Fruit fly (Drosophila melanogaster) whole organism, embryonic: ENCODE measurements around the gene CG5103.
A peak's percentile ranks its signal among the peaks of the same experiment; 100 is the strongest.

Source experiments
- Adf1 ChIP-seq: fragments of 200-800 bp; sonication (Bioruptor generic); IDR thresholded peaks from 2 replicates; pipeline ENCODE4 v1.3.6; 2022; ENCODE audit warnings: missing biosample characterization, missing genetic modification characterization
- Blimp-1 ChIP-seq: fragments of 200-800 bp; sonication (Bioruptor generic); optimal IDR thresholded peaks from 3 replicates; lab custom pipeline; 2018; ENCODE audit warnings: missing biosample characterization, missing genetic modification characterization, mild to moderate bottlenecking, moderate library complexity, missing genetic modification reagents
- CG10979 ChIP-seq: fragments of 200-800 bp; sonication (Bioruptor generic); optimal IDR thresholded peaks from 2 replicates; lab custom pipeline; 2018; ENCODE audit warnings: missing biosample characterization, mild to moderate bottlenecking, missing genetic modification characterization, moderate library complexity
- CG13775 ChIP-seq: fragments of 200-800 bp; sonication (Bioruptor generic); optimal IDR thresholded peaks from 3 replicates; lab custom pipeline; 2017; ENCODE audit warnings: missing biosample characterization, mild to moderate bottlenecking, missing genetic modification characterization
- CG15601 ChIP-seq: fragments of 200-800 bp; sonication (Bioruptor generic); optimal IDR thresholded peaks from 3 replicates; lab custom pipeline; 2019; ENCODE audit warnings: missing biosample characterization, mild to moderate bottlenecking, missing genetic modification characterization, moderate library complexity
- CG18262 ChIP-seq: fragments of 200-800 bp; optimal IDR thresholded peaks from 3 replicates; lab custom pipeline; 2019; ENCODE audit warnings: missing biosample characterization, mild to moderate bottlenecking, missing genetic modification characterization, moderate library complexity
- CG18619 ChIP-seq: fragments of 200-800 bp; sonication (Bioruptor generic); optimal IDR thresholded peaks from 3 replicates; lab custom pipeline; 2017; ENCODE audit warnings: missing biosample characterization, mild to moderate bottlenecking, missing genetic modification characterization
- CG2116 ChIP-seq: fragments of 200-800 bp; sonication (Bioruptor generic); optimal IDR thresholded peaks from 3 replicates; lab custom pipeline; 2018; ENCODE audit warnings: missing biosample characterization, mild to moderate bottlenecking, missing genetic modification characterization
- CG2199 ChIP-seq: fragments of 200-800 bp; sonication (Bioruptor generic); IDR thresholded peaks from 3 replicates; pipeline ENCODE4 v1.3.6; 2022; ENCODE audit warnings: missing biosample characterization, missing genetic modification characterization
- CG2202 ChIP-seq: fragments of 200-800 bp; sonication (Bioruptor generic); optimal IDR thresholded peaks from 2 replicates; lab custom pipeline; 2018; ENCODE audit warnings: missing biosample characterization, mild to moderate bottlenecking, missing genetic modification characterization
- CG2712 ChIP-seq: fragments of 200-800 bp; optimal IDR thresholded peaks from 3 replicates; lab custom pipeline; 2019; ENCODE audit warnings: missing biosample characterization, mild to moderate bottlenecking, missing genetic modification characterization, moderate library complexity
- CG3163 ChIP-seq: fragments of 200-800 bp; sonication (Bioruptor generic); optimal IDR thresholded peaks from 3 replicates; lab custom pipeline; 2016; ENCODE audit warnings: missing biosample characterization, missing genetic modification characterization
- CG32772 ChIP-seq: fragments of 200-800 bp; sonication (Bioruptor generic); IDR thresholded peaks from 2 replicates; pipeline ENCODE4 v1.3.6; 2022; ENCODE audit warnings: missing biosample characterization, missing genetic modification characterization
- CG4820 ChIP-seq: fragments of 200-800 bp; sonication (Bioruptor generic); optimal IDR thresholded peaks from 3 replicates; lab custom pipeline; 2016; ENCODE audit warnings: missing biosample characterization, missing genetic modification characterization
- CG6272 ChIP-seq: fragments of 200-800 bp; sonication (Bioruptor generic); IDR thresholded peaks from 2 replicates; pipeline ENCODE4 v1.3.6; 2022; ENCODE audit warnings: missing biosample characterization, missing genetic modification characterization
- CG7987 ChIP-seq: fragments of 200-800 bp; sonication (Bioruptor generic); optimal IDR thresholded peaks from 2 replicates; lab custom pipeline; 2018; ENCODE audit warnings: missing biosample characterization, mild to moderate bottlenecking, missing genetic modification characterization, moderate library complexity
- D19A ChIP-seq: fragments of 200-800 bp; optimal IDR thresholded peaks from 3 replicates; lab custom pipeline; 2019; ENCODE audit warnings: missing biosample characterization, mild to moderate bottlenecking, missing genetic modification characterization, moderate library complexity
- Dfd ChIP-seq, 2 experiments: fragments of >200 bp; optimal IDR thresholded peaks; 2 replicates each; lab custom pipeline; 2017; ENCODE audit warnings: missing biosample characterization in 2 of 2, missing genetic modification characterization in 2 of 2
- Dip3 ChIP-seq: fragments of 200-800 bp; sonication (Bioruptor generic); optimal IDR thresholded peaks from 3 replicates; lab custom pipeline; 2016; ENCODE audit warnings: missing biosample characterization, missing genetic modification characterization
- Eip74EF ChIP-seq, 2 experiments: fragments of 200-800 bp in 1 of 2; fragments of >200 bp in 1 of 2; sonication (Bioruptor generic) in 1 of 2; optimal IDR thresholded peaks; 2 replicates each; lab custom pipeline; 2017 to 2019; ENCODE audit warnings: missing biosample characterization in 2 of 2, missing genetic modification characterization in 2 of 2, mild to moderate bottlenecking in 1 of 2, moderate library complexity in 1 of 2
- Hr3 ChIP-seq: fragments of 200-800 bp; sonication (Bioruptor generic); optimal IDR thresholded peaks from 3 replicates; lab custom pipeline; 2016; ENCODE audit warnings: missing biosample characterization, missing genetic modification characterization
- Kr ChIP-seq: fragments of 200-800 bp; sonication (Bioruptor generic); optimal IDR thresholded peaks from 2 replicates; lab custom pipeline; 2017; ENCODE audit warnings: missing biosample characterization, mild to moderate bottlenecking, missing genetic modification characterization
- MBD-R2 ChIP-seq: fragments of 200-800 bp; sonication (Bioruptor generic); IDR thresholded peaks from 2 replicates; pipeline ENCODE4 v1.3.6; 2022; ENCODE audit warnings: missing biosample characterization, missing genetic modification characterization
- Neu2 ChIP-seq: fragments of 200-800 bp; sonication (Bioruptor generic); optimal IDR thresholded peaks from 3 replicates; lab custom pipeline; 2016; ENCODE audit warnings: missing biosample characterization, missing genetic modification characterization, borderline replicate concordance
- Pdp1 ChIP-seq, 2 experiments: fragments of 200-800 bp; sonication (Bioruptor generic); optimal IDR thresholded peaks; 3 replicates each; lab custom pipeline; 2016; ENCODE audit warnings: missing biosample characterization in 2 of 2, missing genetic modification characterization in 2 of 2, mild to moderate bottlenecking in 1 of 2, moderate library complexity in 1 of 2
- Ptx1 ChIP-seq: fragments of 200-800 bp; sonication (Bioruptor generic); IDR thresholded peaks from 2 replicates; pipeline ENCODE4 v1.3.6; 2022; ENCODE audit warnings: missing biosample characterization, missing genetic modification characterization
- Scr ChIP-seq: fragments of 200-800 bp; sonication (Bioruptor generic); IDR thresholded peaks from 2 replicates; pipeline ENCODE4 v1.3.6; 2022; ENCODE audit warnings: missing biosample characterization, missing genetic modification characterization; ENCODE audit not compliant: partially characterized antibody
- Ssrp ChIP-seq: fragments of 200-800 bp; sonication (Bioruptor generic); optimal IDR thresholded peaks from 2 replicates; lab custom pipeline; 2018; ENCODE audit warnings: missing biosample characterization, mild to moderate bottlenecking, missing genetic modification characterization, moderate library complexity
- Vsx1 ChIP-seq: fragments of 200-800 bp; sonication (Bioruptor generic); optimal IDR thresholded peaks from 2 replicates; lab custom pipeline; 2017; ENCODE audit warnings: missing biosample characterization, mild to moderate bottlenecking, missing genetic modification characterization, missing genetic modification reagents
- Xrp1 ChIP-seq: fragments of 200-800 bp; sonication (Bioruptor generic); IDR thresholded peaks from 2 replicates; pipeline ENCODE4 v1.3.6; 2022; ENCODE audit warnings: missing biosample characterization, missing genetic modification characterization
- ase ChIP-seq: fragments of 200-800 bp; sonication (Bioruptor generic); IDR thresholded peaks from 3 replicates; pipeline ENCODE4 v1.3.6; 2022; ENCODE audit warnings: missing biosample characterization, missing genetic modification characterization
- ato ChIP-seq: fragments of 200-800 bp; sonication (Bioruptor generic); IDR thresholded peaks from 2 replicates; pipeline ENCODE4 v1.3.6; 2022; ENCODE audit warnings: missing biosample characterization, missing genetic modification characterization; ENCODE audit not compliant: partially characterized antibody
- ci ChIP-seq: fragments of 200-800 bp; sonication (Bioruptor generic); IDR thresholded peaks from 3 replicates; pipeline ENCODE4 v1.3.6; 2022; ENCODE audit warnings: missing biosample characterization, missing genetic modification characterization
- dm ChIP-seq: fragments of 200-800 bp; sonication (Bioruptor generic); optimal IDR thresholded peaks from 3 replicates; lab custom pipeline; 2016; ENCODE audit warnings: missing biosample characterization, missing genetic modification characterization
- dmrt99B ChIP-seq: fragments of 200-800 bp; sonication (Bioruptor generic); optimal IDR thresholded peaks from 2 replicates; lab custom pipeline; 2018; ENCODE audit warnings: missing biosample characterization, mild to moderate bottlenecking, missing genetic modification characterization, moderate library complexity
- dysf ChIP-seq: fragments of 200-800 bp; sonication (Bioruptor generic); IDR thresholded peaks from 3 replicates; pipeline ENCODE4 v1.3.6; 2022; ENCODE audit warnings: missing biosample characterization, missing genetic modification characterization
- gem ChIP-seq: fragments of 200-800 bp; sonication (Bioruptor generic); optimal IDR thresholded peaks from 2 replicates; lab custom pipeline; 2019; ENCODE audit warnings: missing biosample characterization, mild to moderate bottlenecking, missing genetic modification characterization, moderate library complexity
- inv ChIP-seq: fragments of 200-800 bp; sonication (Bioruptor generic); IDR thresholded peaks from 2 replicates; pipeline ENCODE4 v1.3.6; 2022; ENCODE audit warnings: missing biosample characterization, missing genetic modification characterization; ENCODE audit not compliant: partially characterized antibody
- mam ChIP-seq: fragments of 200-800 bp; sonication (Bioruptor generic); optimal IDR thresholded peaks from 3 replicates; lab custom pipeline; 2016; ENCODE audit warnings: missing biosample characterization, missing genetic modification characterization
- p53 ChIP-seq: fragments of 200-800 bp; sonication (Bioruptor generic); optimal IDR thresholded peaks from 2 replicates; lab custom pipeline; 2016; ENCODE audit warnings: missing biosample characterization, missing genetic modification characterization
- pho ChIP-seq: fragments of 200-800 bp; sonication (Bioruptor generic); optimal IDR thresholded peaks from 2 replicates; lab custom pipeline; 2016; ENCODE audit warnings: missing biosample characterization, missing genetic modification characterization
- row ChIP-seq: fragments of 200-800 bp; sonication (Bioruptor generic); IDR thresholded peaks from 3 replicates; pipeline ENCODE4 v1.3.6; 2022; ENCODE audit warnings: missing biosample characterization, missing genetic modification characterization
- salm ChIP-seq: fragments of 200-800 bp; sonication (Bioruptor generic); optimal IDR thresholded peaks from 2 replicates; lab custom pipeline; 2018; ENCODE audit warnings: missing biosample characterization, mild to moderate bottlenecking, missing genetic modification characterization
- sima ChIP-seq: fragments of 200-800 bp; sonication (Bioruptor generic); optimal IDR thresholded peaks from 2 replicates; lab custom pipeline; 2016; ENCODE audit warnings: missing biosample characterization, missing genetic modification characterization
- slp2 ChIP-seq: fragments of 200-800 bp; sonication (Bioruptor generic); optimal IDR thresholded peaks from 2 replicates; lab custom pipeline; 2016; ENCODE audit warnings: missing biosample characterization, missing genetic modification characterization
- tll ChIP-seq, 2 experiments: fragments of 200-800 bp in 1 of 2; fragments of >200 bp in 1 of 2; sonication (Bioruptor generic) in 1 of 2; optimal IDR thresholded peaks; 2 replicates each; lab custom pipeline; 2017 to 2019; ENCODE audit warnings: missing biosample characterization in 2 of 2, missing genetic modification characterization in 2 of 2, mild to moderate bottlenecking in 1 of 2, moderate library complexity in 1 of 2

CG5103 gene

DNA sequence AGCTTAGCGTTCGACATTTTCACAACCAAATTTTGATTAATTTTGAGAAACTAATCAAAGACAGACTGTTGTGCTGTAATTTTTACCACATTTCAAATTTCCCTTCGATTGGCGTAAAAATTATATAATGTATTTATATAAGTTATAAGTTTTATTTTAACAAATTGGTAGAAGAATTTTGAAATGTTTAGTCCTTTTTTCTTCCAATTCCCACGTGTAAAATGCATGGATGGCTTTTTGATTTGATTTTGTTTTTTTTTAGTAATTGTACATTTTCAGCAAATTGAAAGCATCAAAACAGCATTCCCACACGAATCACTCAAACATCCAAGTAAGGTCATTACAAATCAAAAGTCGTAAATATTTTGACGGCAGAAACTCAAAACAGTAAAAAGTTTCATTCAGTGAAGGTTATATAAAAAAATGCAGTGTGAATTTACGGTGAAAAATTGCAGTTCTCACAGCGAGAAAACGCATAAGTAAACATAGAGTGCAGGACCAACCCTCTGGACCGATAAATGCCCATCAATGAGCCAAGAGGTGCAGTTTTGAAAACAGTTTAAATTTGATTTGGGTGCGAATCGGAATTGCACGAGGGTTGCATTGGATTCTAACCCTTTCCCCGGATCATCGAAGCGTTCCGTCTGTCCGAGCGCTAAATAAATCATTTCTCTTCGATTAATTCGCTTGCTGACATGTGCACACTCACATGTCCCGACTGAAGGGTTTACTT is at the start of gene CG5103:
Gene CG5103 (minus strand): TSS at position 51 of the 733 bp plus-strand sequence.
- TF ChIP-seq Kr (GFP tag; lab: Kevin White, UChicago) (peak; percentile 47), CG2199 (GFP tag; lab: Robert Waterston, UW) (peak; percentile 94), D19A (tag; lab: Kevin White, UChicago) (no peak)

DNA sequence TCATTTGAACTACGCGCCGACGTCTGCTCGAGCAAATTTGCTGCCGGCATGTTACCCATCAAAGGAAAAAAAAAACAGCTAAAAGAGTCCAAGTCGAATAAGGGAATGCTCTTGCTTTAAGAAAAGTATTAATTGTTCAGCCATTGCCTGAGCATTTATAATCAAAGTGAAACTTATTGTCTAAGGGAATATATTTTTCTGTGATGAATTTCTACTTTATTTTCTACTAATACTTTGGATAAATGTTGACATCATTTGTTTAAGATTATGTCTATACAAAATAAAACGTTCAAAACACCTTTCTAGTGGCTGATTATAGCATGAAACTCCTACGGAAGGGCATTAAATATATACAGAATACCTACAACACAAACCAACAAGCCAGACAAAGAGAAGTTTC is 40.2 kb upstream of the CG5103 start:
- no peak for TF ChIP-seq CG10979 (tag; lab: Kevin White, UChicago)
- TF ChIP-seq CG32772 (GFP tag; lab: Robert Waterston, UW): no peak
- no peak for TF ChIP-seq Neu2
- TF ChIP-seq dm (GFP tag; lab: Kevin White, UChicago): no peak
- no peak for TF ChIP-seq CG15601 (tag; lab: Kevin White, UChicago)
- TF ChIP-seq Ssrp (tag; lab: Kevin White, UChicago): no peak
- no peak for TF ChIP-seq mam (GFP tag; lab: Kevin White, UChicago)
- TF ChIP-seq p53 (GFP tag; lab: Kevin White, UChicago): no peak
- no peak for TF ChIP-seq pho (GFP tag; lab: Kevin White, UChicago)
- no peak for TF ChIP-seq Scr
- peak; percentile 38; the same call in 2 of the 3 replicates for TF ChIP-seq row
- no peak for TF ChIP-seq CG18619 (GFP tag; lab: Kevin White, UChicago)
- peak; percentile 29; the same call in 1 of the 3 replicates for TF ChIP-seq dysf (GFP tag; lab: Robert Waterston, UW)
- no peak for TF ChIP-seq tll (GFP tag; optimal IDR thresholded peaks at IDR 0.05; lab: Kevin White, UChicago)
- TF ChIP-seq CG4820: no peak
- no peak for TF ChIP-seq CG7987 (GFP tag; lab: Kevin White, UChicago)
- TF ChIP-seq Dfd (GFP tag; optimal IDR thresholded peaks at IDR 0.05; lab: Kevin White, UChicago): no peak
- TF ChIP-seq Hr3: no peak
- no peak for TF ChIP-seq dmrt99B (tag; lab: Kevin White, UChicago)
- peak; percentile 80 for TF ChIP-seq D19A (tag; lab: Kevin White, UChicago)
- no peak for TF ChIP-seq Dip3 (GFP tag; lab: Kevin White, UChicago)
- TF ChIP-seq ci (GFP tag; lab: Robert Waterston, UW): no peak
- TF ChIP-seq, all 482 proteins: peak for 3

- TF ChIP-seq Vsx1 (GFP tag; lab: Kevin White, UChicago): no peak
- no peak for TF ChIP-seq CG32772 (GFP tag; lab: Robert Waterston, UW)
- peak; percentile 23 for TF ChIP-seq CG2712
- TF ChIP-seq ase (GFP tag; lab: Robert Waterston, UW): no peak
- TF ChIP-seq CG10979 (tag; lab: Kevin White, UChicago): peak; percentile 31
- TF ChIP-seq salm: no peak
- TF ChIP-seq Pdp1 (GFP tag; optimal IDR thresholded peaks at IDR 0.05; lab: Kevin White, UChicago): no peak
- peak; percentile 43 for TF ChIP-seq row
- TF ChIP-seq Adf1: no peak
- TF ChIP-seq dmrt99B (tag; lab: Kevin White, UChicago): peak; percentile 17
- TF ChIP-seq ato (GFP tag; lab: Robert Waterston, UW): no peak
- TF ChIP-seq MBD-R2 (GFP tag; lab: Robert Waterston, UW): no peak
- peak; percentile 8 for TF ChIP-seq Blimp-1 (GFP tag; lab: Kevin White, UChicago)
- TF ChIP-seq inv (GFP tag; lab: Robert Waterston, UW): no peak
- TF ChIP-seq CG3163 (GFP tag; lab: Kevin White, UChicago): no peak
- TF ChIP-seq sima (GFP tag; lab: Kevin White, UChicago): no peak
- TF ChIP-seq Xrp1 (GFP tag; lab: Robert Waterston, UW): peak; percentile 50
- TF ChIP-seq CG18262 (tag; lab: Kevin White, UChicago): peak; percentile 16
- TF ChIP-seq CG13775 (GFP tag; lab: Kevin White, UChicago): peak; percentile 20
- no peak for TF ChIP-seq CG2116 (GFP tag; lab: Kevin White, UChicago)
- no peak for TF ChIP-seq D19A (tag; lab: Kevin White, UChicago)
- TF ChIP-seq Ptx1 (GFP tag; lab: Robert Waterston, UW): 0 out of 2 replicates have a peak, but pooled peaks have one; percentile 10
- TF ChIP-seq CG2202 (tag; lab: Kevin White, UChicago): no peak
- peak; percentile 48 for TF ChIP-seq gem
- TF ChIP-seq CG6272: no peak
- no peak for TF ChIP-seq Eip74EF (GFP tag; optimal IDR thresholded peaks at IDR 0.05; lab: Kevin White, UChicago)
- no peak for TF ChIP-seq slp2 (GFP tag; lab: Kevin White, UChicago)
Measured at dm6 chr3L:18329077-18329476, 35.0 kb upstream of the CG5103 start.
